Worm (Caenorhabditis elegans): Measurements from ENCODE around the gene spe-17.
A peak's percentile ranks its signal among the peaks of the same experiment; 100 is the strongest.

spe-17 gene

DNA sequence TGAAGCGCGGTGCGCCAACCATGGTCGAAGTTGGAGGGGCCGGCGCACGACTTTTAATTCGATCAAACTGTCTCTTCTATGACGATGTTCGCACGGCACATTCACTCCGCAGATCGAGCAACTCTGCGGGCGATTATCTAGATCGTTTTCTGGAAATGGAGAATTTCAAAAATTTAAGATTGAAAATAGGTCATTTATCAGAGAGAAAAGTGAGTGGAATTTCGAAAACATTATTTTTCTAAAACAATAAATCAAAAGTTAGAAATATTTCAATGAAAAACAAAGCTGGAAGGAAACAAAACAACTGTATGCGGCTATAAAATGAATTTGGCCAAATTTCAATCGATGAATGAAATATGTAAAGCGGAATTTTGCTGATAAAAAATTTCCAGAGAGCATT is 2.4 kb upstream of the spe-17 start, which contains the start of the genes ZK617.26 and unc-22:
Gene ZK617.26, minus strand, starts transcription at position 101 of the 400 bp plus-strand sequence.
Gene unc-22, minus strand, starts transcription at position 149 of the 400 bp plus-strand sequence.
- TF ChIP-seq dmd-6 (GFP tag; IDR thresholded peaks at IDR 0.05) (no peak), ceh-44 (GFP tag; IDR thresholded peaks at IDR 0.05) (no peak), egl-27 (tag; optimal IDR thresholded peaks at IDR 0.05) (no peak), lin-39 (tag; optimal IDR thresholded peaks at IDR 0.05) (no peak), skn-1 (tag; optimal IDR thresholded peaks at IDR 0.05) (no peak), cey-2 (tag; optimal IDR thresholded peaks at IDR 0.05; ENCODE audit: borderline replicate concordance, insufficient read depth) (no peak), nhr-48 (tag; optimal IDR thresholded peaks at IDR 0.05) (no peak), nhr-111 (GFP tag; optimal IDR thresholded peaks at IDR 0.05) (no peak), egl-43 (GFP tag; IDR thresholded peaks at IDR 0.05) (no peak)

DNA sequence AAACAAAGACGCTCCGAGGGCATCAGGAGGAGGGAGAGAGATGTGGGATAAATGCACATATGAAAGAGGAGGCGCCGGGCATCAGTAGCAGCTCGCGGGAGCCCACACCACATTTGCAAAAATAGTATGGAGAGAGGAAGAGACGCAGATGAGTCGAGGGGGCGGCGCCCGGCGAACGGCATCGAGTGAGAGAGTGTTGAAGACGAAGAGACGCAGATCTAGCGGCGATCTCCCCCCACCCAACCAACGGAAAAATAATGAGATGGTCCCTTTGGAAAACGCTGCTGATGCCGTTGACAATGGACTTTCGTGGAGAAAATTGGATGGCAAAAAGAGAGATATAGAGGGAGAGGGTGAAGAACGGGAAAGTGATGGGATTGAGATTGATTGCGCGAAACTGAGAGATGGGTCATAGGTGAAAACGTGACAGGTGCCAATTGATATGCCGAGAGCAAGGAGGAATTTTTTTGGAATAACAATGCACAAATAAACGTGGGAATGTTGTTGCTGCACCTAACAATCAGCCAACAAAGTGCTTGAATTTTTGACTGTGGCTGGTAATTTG is 699 bp upstream of the spe-17 start:
- TF ChIP-seq nhr-48 (tag; optimal IDR thresholded peaks at IDR 0.05) = no peak
- peak in 1 of 2 experiments; percentile 81 for TF ChIP-seq daf-16 (GFP tag; optimal IDR thresholded peaks at IDR 0.05)
- TF ChIP-seq daf-16 (tag; optimal IDR thresholded peaks at IDR 0.05) = no peak
- TF ChIP-seq set-16 (GFP tag; IDR thresholded peaks at IDR 0.05) = peak; percentile 70
- TF ChIP-seq nhr-11 (tag; optimal IDR thresholded peaks at IDR 0.05) = peak; percentile 61
- no peak for TF ChIP-seq spr-1 (tag; optimal IDR thresholded peaks at IDR 0.05)
- peak; percentile 63 for TF ChIP-seq hlh-11 (tag; optimal IDR thresholded peaks at IDR 0.05)
- TF ChIP-seq mxl-3 (GFP tag; optimal IDR thresholded peaks at IDR 0.05) = peak; percentile 38
- TF ChIP-seq unc-39 (tag; optimal IDR thresholded peaks at IDR 0.05) = no peak
- TF ChIP-seq egl-43 (GFP tag; IDR thresholded peaks at IDR 0.05) = no peak
- TF ChIP-seq nhr-111 (GFP tag; optimal IDR thresholded peaks at IDR 0.05) = no peak
- no peak for TF ChIP-seq fkh-10 (GFP tag; optimal IDR thresholded peaks at IDR 0.05)
- no peak for TF ChIP-seq zfp-3 (GFP tag; conservative IDR thresholded peaks at IDR 0.05)
- peak; percentile 50 for TF ChIP-seq aha-1 (tag)
- TF ChIP-seq nhr-77 (tag; optimal IDR thresholded peaks at IDR 0.05) = no peak
- no peak for TF ChIP-seq sdz-12 (GFP tag; optimal IDR thresholded peaks at IDR 0.05)
- TF ChIP-seq ceh-20 (GFP tag; IDR thresholded peaks at IDR 0.05) = no peak
- no peak for TF ChIP-seq ceh-62 (tag; optimal IDR thresholded peaks at IDR 0.05)
- TF ChIP-seq lin-38 (GFP tag; IDR thresholded peaks at IDR 0.05) = no peak
- TF ChIP-seq hmg-1.1 (GFP tag; IDR thresholded peaks at IDR 0.05) = 0 out of 2 replicates have a peak, but pooled peaks have one; percentile 12
- TF ChIP-seq tra-1 (GFP tag; IDR thresholded peaks at IDR 0.05) = peak; percentile 25; the same call in 1 of the 2 replicates
- TF ChIP-seq unc-62 (GFP tag; optimal IDR thresholded peaks at IDR 0.05 in 1 of 2) = peak in 1 of 2 experiments; percentile 0
- TF ChIP-seq unc-62 (tag; optimal IDR thresholded peaks at IDR 0.05) = no peak

DNA sequence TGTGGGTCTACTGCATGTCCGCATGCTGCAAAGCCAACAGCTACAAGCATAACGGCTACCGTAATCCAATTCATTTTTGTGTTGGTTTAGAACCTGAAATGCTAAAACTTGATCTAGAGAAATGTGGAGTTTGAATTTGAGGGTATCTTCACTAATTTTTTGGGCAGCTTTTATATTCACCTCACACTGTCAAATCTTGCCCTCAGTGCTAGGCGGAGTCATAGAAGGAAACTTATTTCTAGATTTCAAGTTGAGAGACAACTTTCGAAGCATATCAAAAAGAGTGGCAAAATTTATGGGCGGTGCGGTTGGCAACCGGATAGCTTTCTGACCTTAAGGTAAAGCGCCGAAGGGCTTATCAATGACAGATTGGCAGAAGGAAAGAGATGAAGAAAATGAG is 2.4 kb downstream of the spe-17 start, which contains the start of gene lips-6:
Gene lips-6, minus strand, starts transcription at position 101 of the 400 bp plus-strand sequence.
- TF ChIP-seq lin-13 (GFP tag; optimal IDR thresholded peaks at IDR 0.05) (no peak), nhr-76 (tag; optimal IDR thresholded peaks at IDR 0.05) (no peak), php-3 (GFP tag; IDR thresholded peaks at IDR 0.05) (no peak), daf-16 (GFP tag; optimal IDR thresholded peaks at IDR 0.05) (no peak), daf-16 (tag; optimal IDR thresholded peaks at IDR 0.05) (no peak), lsy-2 (tag; optimal IDR thresholded peaks at IDR 0.05) (no peak), ZK546.5 (tag; optimal IDR thresholded peaks at IDR 0.05) (no peak), unc-39 (tag; optimal IDR thresholded peaks at IDR 0.05) (no peak), aha-1 (tag) (no peak), duxl-1 (tag; optimal IDR thresholded peaks at IDR 0.05; ENCODE audit: poor library complexity) (no peak), lim-7 (GFP tag; IDR thresholded peaks at IDR 0.05) (no peak), madf-9 (GFP tag; conservative IDR thresholded peaks at IDR 0.05) (no peak), dmd-6 (GFP tag; IDR thresholded peaks at IDR 0.05) (no peak), unc-62 (GFP tag; optimal IDR thresholded peaks at IDR 0.05 in 1 of 2) (no peak), unc-62 (tag; optimal IDR thresholded peaks at IDR 0.05) (no peak), tag-97 (GFP tag; IDR thresholded peaks at IDR 0.05) (no peak)

Measured in whole organism, L4 larva.